Fruit fly (Drosophila melanogaster) whole organism, embryonic: ENCODE data around the gene pes.

Experiments
- CG11723 ChIP-seq: fragments of 200-800 bp; sonication (Bioruptor generic); optimal IDR thresholded peaks from 2 replicates; lab custom pipeline; 2017; ENCODE audit warnings: missing biosample characterization, mild to moderate bottlenecking, missing genetic modification characterization
- CG5245 ChIP-seq: fragments of 200-800 bp; sonication (Bioruptor generic); optimal IDR thresholded peaks from 3 replicates; lab custom pipeline; 2016; ENCODE audit warnings: missing biosample characterization, missing genetic modification characterization
- CG6791 ChIP-seq: fragments of 200-800 bp; sonication (Bioruptor generic); IDR thresholded peaks from 3 replicates; pipeline ENCODE4 v1.3.6; 2022; ENCODE audit warnings: missing biosample characterization, missing genetic modification characterization; ENCODE audit not compliant: partially characterized antibody
- CrebB ChIP-seq: fragments of 200-800 bp; sonication (Bioruptor generic); optimal IDR thresholded peaks from 3 replicates; lab custom pipeline; 2018; ENCODE audit warnings: missing biosample characterization, mild to moderate bottlenecking, missing genetic modification characterization
- chinmo ChIP-seq: fragments of 200-800 bp; sonication (Bioruptor generic); IDR thresholded peaks from 4 replicates; pipeline ENCODE4 v1.3.6; 2022; ENCODE audit warnings: missing biosample characterization, missing genetic modification characterization; ENCODE audit not compliant: partially characterized antibody
- fd102C ChIP-seq: fragments of 200-800 bp; sonication (Bioruptor generic); optimal IDR thresholded peaks from 2 replicates; lab custom pipeline; 2018; ENCODE audit warnings: missing biosample characterization, mild to moderate bottlenecking, missing genetic modification characterization, moderate library complexity
- mld ChIP-seq: fragments of 200-800 bp; sonication (Bioruptor generic); IDR thresholded peaks from 3 replicates; pipeline ENCODE4 v1.3.6; 2022; ENCODE audit warnings: missing biosample characterization, missing genetic modification characterization; ENCODE audit not compliant: partially characterized antibody
- psq ChIP-seq: fragments of 200-800 bp; sonication (Bioruptor generic); optimal IDR thresholded peaks from 2 replicates; lab custom pipeline; 2017; ENCODE audit warnings: missing biosample characterization, missing genetic modification characterization
- sisA ChIP-seq: fragments of 200-800 bp; sonication (Bioruptor generic); IDR thresholded peaks from 2 replicates; pipeline ENCODE4 v1.3.6; 2022; ENCODE audit warnings: missing biosample characterization, missing genetic modification characterization
- usp ChIP-seq: fragments of >200 bp; optimal IDR thresholded peaks from 2 replicates; lab custom pipeline; 2017; ENCODE audit warnings: missing biosample characterization, missing genetic modification characterization
- vnd ChIP-seq: fragments of 200-800 bp; sonication (Bioruptor generic); IDR thresholded peaks from 3 replicates; pipeline ENCODE4 v1.3.6; 2022; ENCODE audit warnings: missing biosample characterization, missing genetic modification characterization; ENCODE audit not compliant: partially characterized antibody

DNA sequence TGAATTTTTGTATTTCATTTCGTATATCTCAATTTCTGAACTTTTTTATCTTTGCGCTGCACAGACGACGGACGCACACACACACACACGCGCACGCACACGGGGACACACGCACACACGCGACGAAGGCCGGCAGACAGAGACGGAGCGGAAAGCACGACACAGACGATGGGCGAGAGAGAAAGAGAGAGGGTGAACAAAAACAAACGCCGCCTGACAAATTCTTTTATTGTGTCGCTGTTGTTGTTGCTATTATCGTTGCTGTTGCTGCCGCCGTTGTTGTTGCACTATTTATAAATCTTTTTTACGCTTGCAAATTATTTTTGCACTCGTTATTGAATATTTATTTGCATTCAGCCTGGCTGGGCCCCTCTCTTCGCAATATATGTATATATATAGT lies 17.2 kb downstream of the pes start:
- TF ChIP-seq CG5245 (GFP tag; lab: Kevin White, UChicago) (no peak), fd102C (GFP tag; lab: Kevin White, UChicago) (no peak), mld (no peak), usp (GFP tag; lab: Kevin White, UChicago) (no peak), CG6791 (GFP tag; lab: Robert Waterston, UW) (0 out of 3 replicates have a peak, but pooled peaks have one; percentile 16), sisA (GFP tag; lab: Robert Waterston, UW) (no peak), CG11723 (GFP tag; lab: Kevin White, UChicago) (no peak), chinmo (GFP tag; lab: Robert Waterston, UW) (peak; percentile 86; the same call in 2 of the 4 replicates), vnd (GFP tag; lab: Robert Waterston, UW) (no peak), CrebB (tag; lab: Kevin White, UChicago) (no peak), psq (GFP tag; lab: Kevin White, UChicago) (no peak)
